Worm (Caenorhabditis elegans): ENCODE data around the gene cst-2.

- no peak for TF ChIP-seq F37B4.10 (GFP tag; IDR thresholded peaks at IDR 0.05)
- no peak for TF ChIP-seq unc-62 (GFP tag; optimal IDR thresholded peaks at IDR 0.05)
- TF ChIP-seq nfya-1 (tag; optimal IDR thresholded peaks at IDR 0.05; ENCODE audit: borderline replicate concordance, insufficient read depth), result no peak
- no peak for TF ChIP-seq gei-17 (GFP tag; optimal IDR thresholded peaks at IDR 0.05)
- no peak for TF ChIP-seq mes-4 (tag; optimal IDR thresholded peaks at IDR 0.05)
Observed at ce11 chrX:4297452-4297851, 38.4 kb downstream of the cst-2 start, which contains the start of gene paf-2.
